Worm (Caenorhabditis elegans): ENCODE measurements around the gene try-4.

DNA sequence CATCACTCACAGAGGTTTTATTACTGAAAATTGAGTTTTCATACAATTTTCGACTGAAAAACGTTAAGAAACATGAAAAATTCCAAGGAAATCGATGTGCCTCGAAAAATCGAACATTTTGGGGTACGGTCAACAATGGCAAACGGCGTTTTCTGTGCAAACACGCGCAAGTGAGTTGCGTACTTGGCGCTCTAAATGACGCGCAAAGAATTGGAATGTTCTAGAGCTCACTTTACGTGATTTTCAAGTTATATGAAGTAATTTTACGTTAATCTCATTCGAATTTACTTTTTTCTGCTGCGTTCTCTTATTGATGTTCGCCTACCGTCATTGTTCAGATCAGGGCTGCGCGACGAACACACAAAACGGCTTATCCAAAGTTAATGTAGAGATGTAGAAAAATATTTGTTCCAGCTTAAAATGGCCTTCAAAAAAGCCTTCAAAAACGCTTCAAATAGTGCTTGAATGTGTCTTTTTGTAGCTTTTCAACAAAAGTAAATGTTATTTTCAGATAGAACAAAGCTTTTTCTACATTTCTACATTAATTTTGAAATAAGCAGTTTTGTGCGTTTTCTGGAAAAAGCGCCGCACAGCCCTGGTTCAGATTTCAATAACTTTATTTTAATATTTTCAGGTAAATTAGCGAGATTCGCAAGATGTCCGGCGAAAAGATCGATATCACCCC, 15.3 kb downstream of the try-4 start, which contains the start of the genes F31D4.2 and fkb-6:
- TF ChIP-seq ceh-34 (tag; optimal IDR thresholded peaks at IDR 0.05), result peak; percentile 27
- no peak for TF ChIP-seq pqm-1 (tag; optimal IDR thresholded peaks at IDR 0.05)
- no peak for TF ChIP-seq ceh-18 (tag; optimal IDR thresholded peaks at IDR 0.05)
- TF ChIP-seq sox-4 (tag; optimal IDR thresholded peaks at IDR 0.05), result no peak
- peak; percentile 8 for TF ChIP-seq pax-1 (tag; optimal IDR thresholded peaks at IDR 0.05)
- no peak for TF ChIP-seq sdc-2 (tag; optimal IDR thresholded peaks at IDR 0.05)
- TF ChIP-seq elt-2 (tag; optimal IDR thresholded peaks at IDR 0.05), result no peak
- peak; percentile 9 for TF ChIP-seq ceh-31 (tag; optimal IDR thresholded peaks at IDR 0.05)
- TF ChIP-seq ceh-22 (tag; optimal IDR thresholded peaks at IDR 0.05), result no peak
